Fruit fly (Drosophila melanogaster) whole organism, embryonic: ENCODE results near the gene haf.
A peak's percentile ranks its signal among the peaks of the same experiment; 100 is the strongest.

Experiments
- Atf3 ChIP-seq: fragments of 200-800 bp; sonication (Bioruptor generic); optimal IDR thresholded peaks from 3 replicates; lab custom pipeline; 2016; ENCODE audit warnings: missing biosample characterization, missing genetic modification characterization
- BtbVII ChIP-seq: fragments of 200-800 bp; sonication (Bioruptor generic); optimal IDR thresholded peaks from 3 replicates; lab custom pipeline; 2017; ENCODE audit warnings: missing biosample characterization, mild to moderate bottlenecking, missing genetic modification characterization
- CG10366 ChIP-seq: fragments of 200-800 bp; sonication (Bioruptor generic); IDR thresholded peaks from 2 replicates; pipeline ENCODE4 v1.3.6; 2022; ENCODE audit warnings: missing biosample characterization, missing genetic modification characterization
- CG11093 ChIP-seq: fragments of 200-800 bp; sonication (Bioruptor generic); IDR thresholded peaks from 3 replicates; pipeline ENCODE4 v1.3.6; 2022; ENCODE audit warnings: missing biosample characterization, missing genetic modification characterization
- CG11398 ChIP-seq: fragments of 200-800 bp; sonication (Bioruptor generic); optimal IDR thresholded peaks from 2 replicates; lab custom pipeline; 2016; ENCODE audit warnings: missing biosample characterization, missing genetic modification characterization
- CG11456 ChIP-seq: fragments of 200-800 bp; sonication (Bioruptor generic); IDR thresholded peaks from 3 replicates; pipeline ENCODE4 v1.3.6; 2022; ENCODE audit warnings: missing biosample characterization, missing genetic modification characterization
- CG13624 ChIP-seq: fragments of 200-800 bp; sonication (Bioruptor generic); optimal IDR thresholded peaks from 2 replicates; lab custom pipeline; 2016; ENCODE audit warnings: missing biosample characterization, missing genetic modification characterization
- CG1602 ChIP-seq: fragments of 200-800 bp; sonication (Bioruptor generic); optimal IDR thresholded peaks from 3 replicates; lab custom pipeline; 2016; ENCODE audit warnings: missing biosample characterization, missing genetic modification characterization
- CG16779 ChIP-seq: fragments of 200-800 bp; sonication (Bioruptor generic); IDR thresholded peaks from 2 replicates; pipeline ENCODE4 v1.3.6; 2022; ENCODE audit warnings: missing biosample characterization, missing genetic modification characterization
- CG1832 ChIP-seq: fragments of 200-800 bp; sonication (Bioruptor generic); optimal IDR thresholded peaks from 2 replicates; lab custom pipeline; 2017; ENCODE audit warnings: missing biosample characterization, mild to moderate bottlenecking, missing genetic modification characterization, inconsistent platforms
- CG32767 ChIP-seq: fragments of 200-800 bp; sonication (Bioruptor generic); IDR thresholded peaks from 2 replicates; pipeline ENCODE4 v1.3.6; 2022; ENCODE audit warnings: missing biosample characterization, missing genetic modification characterization
- CG34224 ChIP-seq: fragments of 200-800 bp; sonication (Bioruptor generic); IDR thresholded peaks from 3 replicates; pipeline ENCODE4 v1.3.6; 2022; ENCODE audit warnings: missing biosample characterization, missing genetic modification characterization; ENCODE audit not compliant: partially characterized antibody
- CG34376 ChIP-seq: fragments of 200-800 bp; sonication (Bioruptor generic); optimal IDR thresholded peaks from 2 replicates; lab custom pipeline; 2018; ENCODE audit warnings: missing biosample characterization, mild to moderate bottlenecking, missing genetic modification characterization
- CTCF ChIP-seq: fragments of 200-800 bp; sonication (Bioruptor generic); optimal IDR thresholded peaks from 2 replicates; lab custom pipeline; 2017; ENCODE audit warnings: missing biosample characterization, mild to moderate bottlenecking, missing genetic modification characterization, moderate library complexity
- Dbx ChIP-seq: fragments of 200-800 bp; sonication (Bioruptor generic); IDR thresholded peaks from 3 replicates; pipeline ENCODE4 v1.3.6; 2022; ENCODE audit warnings: missing biosample characterization, missing genetic modification characterization
- ERR ChIP-seq: fragments of 200-800 bp; sonication (Bioruptor generic); optimal IDR thresholded peaks from 2 replicates; lab custom pipeline; 2016; ENCODE audit warnings: missing biosample characterization, missing genetic modification characterization
- Eip74EF ChIP-seq, 2 experiments: fragments of 200-800 bp in 1 of 2; fragments of >200 bp in 1 of 2; sonication (Bioruptor generic) in 1 of 2; optimal IDR thresholded peaks; 2 replicates each; lab custom pipeline; 2017 to 2019; ENCODE audit warnings: missing biosample characterization in 2 of 2, missing genetic modification characterization in 2 of 2, mild to moderate bottlenecking in 1 of 2, moderate library complexity in 1 of 2
- Fer2 ChIP-seq: fragments of 200-800 bp; sonication (Bioruptor generic); optimal IDR thresholded peaks from 2 replicates; lab custom pipeline; 2018; ENCODE audit warnings: missing biosample characterization, mild to moderate bottlenecking, missing genetic modification characterization, moderate library complexity
- HHEX ChIP-seq: fragments of 200-800 bp; sonication (Bioruptor generic); optimal IDR thresholded peaks from 3 replicates; lab custom pipeline; 2017; ENCODE audit warnings: missing biosample characterization, mild to moderate bottlenecking, missing genetic modification characterization, missing genetic modification reagents
- HmgD ChIP-seq: fragments of 200-800 bp; sonication (Bioruptor generic); optimal IDR thresholded peaks from 3 replicates; lab custom pipeline; 2016; ENCODE audit warnings: missing biosample characterization, missing genetic modification characterization
- HmgZ ChIP-seq: fragments of 200-800 bp; sonication (Bioruptor generic); optimal IDR thresholded peaks from 2 replicates; lab custom pipeline; 2018; ENCODE audit warnings: missing biosample characterization, mild to moderate bottlenecking, missing genetic modification characterization
- Hmx ChIP-seq: fragments of 200-800 bp; sonication (Bioruptor generic); optimal IDR thresholded peaks from 2 replicates; lab custom pipeline; 2016; ENCODE audit warnings: missing biosample characterization, missing genetic modification characterization
- Jarid2 ChIP-seq: fragments of 200-800 bp; sonication (Bioruptor generic); optimal IDR thresholded peaks from 3 replicates; lab custom pipeline; 2017; ENCODE audit warnings: mild to moderate bottlenecking, missing biosample characterization, missing genetic modification reagents, missing genetic modification characterization
- Meics ChIP-seq: fragments of 200-800 bp; sonication (Bioruptor generic); optimal IDR thresholded peaks from 2 replicates; lab custom pipeline; 2017; ENCODE audit warnings: missing biosample characterization, mild to moderate bottlenecking, missing genetic modification characterization
- Nf-YA ChIP-seq: fragments of 200-800 bp; sonication (Bioruptor generic); IDR thresholded peaks from 2 replicates; pipeline ENCODE4 v1.3.6; 2022; ENCODE audit warnings: missing biosample characterization, missing genetic modification characterization
- Nf-YC ChIP-seq: fragments of 200-800 bp; optimal IDR thresholded peaks from 3 replicates; lab custom pipeline; 2019; ENCODE audit warnings: missing biosample characterization, mild to moderate bottlenecking, missing genetic modification characterization, moderate library complexity
- Rfx ChIP-seq: fragments of 200-800 bp; sonication (Bioruptor generic); IDR thresholded peaks from 2 replicates; pipeline ENCODE4 v1.3.6; 2022; ENCODE audit warnings: missing biosample characterization, missing genetic modification characterization
- ap ChIP-seq: fragments of 200-800 bp; sonication (Bioruptor generic); IDR thresholded peaks from 2 replicates; pipeline ENCODE4 v1.3.6; 2022; ENCODE audit warnings: missing biosample characterization, missing genetic modification characterization
- bab2 ChIP-seq: fragments of 200-800 bp; sonication (Bioruptor generic); optimal IDR thresholded peaks from 2 replicates; lab custom pipeline; 2016; ENCODE audit warnings: missing biosample characterization, missing genetic modification characterization
- dimm ChIP-seq: fragments of 200-800 bp; sonication (Bioruptor generic); IDR thresholded peaks from 2 replicates; pipeline ENCODE4 v1.3.6; 2022; ENCODE audit warnings: missing biosample characterization, missing genetic modification characterization
- emc ChIP-seq: fragments of 200-800 bp; sonication (Bioruptor generic); optimal IDR thresholded peaks from 2 replicates; lab custom pipeline; 2016; ENCODE audit warnings: missing biosample characterization, missing genetic modification characterization
- en ChIP-seq: fragments of 200-800 bp; sonication (Bioruptor generic); optimal IDR thresholded peaks from 2 replicates; lab custom pipeline; 2016; ENCODE audit warnings: missing biosample characterization, missing genetic modification characterization
- gro ChIP-seq: fragments of 200-800 bp; sonication (Bioruptor generic); optimal IDR thresholded peaks from 2 replicates; lab custom pipeline; 2016; ENCODE audit warnings: missing biosample characterization, missing genetic modification characterization
- jigr1 ChIP-seq: fragments of 200-800 bp; sonication (Bioruptor generic); IDR thresholded peaks from 3 replicates; pipeline ENCODE4 v1.3.6; 2022; ENCODE audit warnings: missing biosample characterization, missing genetic modification characterization
- kay ChIP-seq: fragments of 200-800 bp; sonication (Bioruptor generic); optimal IDR thresholded peaks from 2 replicates; lab custom pipeline; 2016; ENCODE audit warnings: missing biosample characterization, missing genetic modification characterization
- lab ChIP-seq: fragments of 200-800 bp; sonication (Bioruptor generic); optimal IDR thresholded peaks from 3 replicates; lab custom pipeline; 2017; ENCODE audit warnings: missing biosample characterization, missing genetic modification characterization, mild to moderate bottlenecking, moderate library complexity, missing genetic modification reagents
- mirr ChIP-seq: fragments of 200-800 bp; sonication (Bioruptor generic); optimal IDR thresholded peaks from 3 replicates; lab custom pipeline; 2018; ENCODE audit warnings: missing biosample characterization, mild to moderate bottlenecking, missing genetic modification characterization
- nom ChIP-seq: fragments of 200-800 bp; sonication (Bioruptor generic); optimal IDR thresholded peaks from 2 replicates; lab custom pipeline; 2017; ENCODE audit warnings: missing biosample characterization, missing genetic modification characterization, mild to moderate bottlenecking, moderate library complexity, missing genetic modification reagents
- oc ChIP-seq: fragments of 200-800 bp; sonication (Bioruptor generic); optimal IDR thresholded peaks from 2 replicates; lab custom pipeline; 2018; ENCODE audit warnings: missing biosample characterization, mild to moderate bottlenecking, missing genetic modification characterization, moderate library complexity
- peb ChIP-seq: fragments of 200-800 bp; sonication (Bioruptor generic); IDR thresholded peaks from 2 replicates; pipeline ENCODE4 v1.3.6; 2022; ENCODE audit warnings: missing biosample characterization, missing genetic modification characterization
- pfk ChIP-seq: fragments of 200-800 bp; sonication (Bioruptor generic); optimal IDR thresholded peaks from 2 replicates; lab custom pipeline; 2018; ENCODE audit warnings: missing biosample characterization, mild to moderate bottlenecking, missing genetic modification characterization, moderate library complexity
- pros ChIP-seq: fragments of 200-800 bp; sonication (Bioruptor generic); optimal IDR thresholded peaks from 3 replicates; lab custom pipeline; 2019; ENCODE audit warnings: missing biosample characterization, mild to moderate bottlenecking, missing genetic modification characterization, moderate library complexity
- repo ChIP-seq: fragments of 200-800 bp; sonication (Bioruptor generic); optimal IDR thresholded peaks from 2 replicates; lab custom pipeline; 2016; ENCODE audit warnings: missing biosample characterization, missing genetic modification characterization
- rib ChIP-seq: fragments of 200-800 bp; sonication (Bioruptor generic); IDR thresholded peaks from 2 replicates; pipeline ENCODE4 v1.3.6; 2022; ENCODE audit warnings: missing biosample characterization, missing genetic modification characterization
- ro ChIP-seq: fragments of 200-800 bp; sonication (Bioruptor generic); IDR thresholded peaks from 2 replicates; pipeline ENCODE4 v1.3.6; 2022; ENCODE audit warnings: missing biosample characterization, missing genetic modification characterization
- seq ChIP-seq: fragments of 200-800 bp; sonication (Bioruptor generic); IDR thresholded peaks from 2 replicates; pipeline ENCODE4 v1.3.6; 2022; ENCODE audit warnings: missing biosample characterization, missing genetic modification characterization
- slbo ChIP-seq: fragments of 200-800 bp; sonication (Bioruptor generic); IDR thresholded peaks from 2 replicates; pipeline ENCODE4 v1.3.6; 2022; ENCODE audit warnings: missing biosample characterization, missing genetic modification characterization
- so ChIP-seq: fragments of 200-800 bp; sonication (Bioruptor generic); IDR thresholded peaks from 3 replicates; pipeline ENCODE4 v1.3.6; 2022; ENCODE audit warnings: missing biosample characterization, missing genetic modification characterization
- sob ChIP-seq: fragments of 200-800 bp; sonication (Bioruptor generic); IDR thresholded peaks from 2 replicates; pipeline ENCODE4 v1.3.6; 2022; ENCODE audit warnings: missing biosample characterization, missing genetic modification characterization
- usp ChIP-seq: fragments of >200 bp; optimal IDR thresholded peaks from 2 replicates; lab custom pipeline; 2017; ENCODE audit warnings: missing biosample characterization, missing genetic modification characterization
- vvl ChIP-seq: fragments of 200-800 bp; sonication (Bioruptor generic); IDR thresholded peaks from 2 replicates; pipeline ENCODE4 v1.3.6; 2022; ENCODE audit warnings: missing biosample characterization, missing genetic modification characterization
- zfh2 ChIP-seq: fragments of 200-800 bp; sonication (Bioruptor generic); optimal IDR thresholded peaks from 2 replicates; lab custom pipeline; 2016; ENCODE audit warnings: missing biosample characterization, missing genetic modification characterization

Gene haf

DNA sequence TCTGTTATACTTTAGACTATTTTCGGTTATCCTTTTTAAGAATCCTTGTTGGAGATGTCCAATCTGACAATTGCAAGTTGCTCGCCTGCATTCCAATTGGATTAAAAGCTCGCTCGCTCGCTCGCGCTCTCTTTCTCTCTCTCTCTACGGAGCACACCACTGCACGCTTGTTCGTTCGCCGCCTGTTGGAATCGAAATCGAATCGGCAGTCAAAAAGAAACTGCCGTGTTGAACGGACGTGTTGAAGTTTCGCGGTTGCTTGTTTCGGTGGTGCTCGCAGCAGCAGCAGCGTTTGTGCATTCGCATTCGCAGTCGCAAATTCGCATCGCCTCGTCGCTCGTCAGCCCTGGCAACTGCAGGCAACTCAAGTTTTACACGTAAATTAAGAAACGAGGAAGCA lies 96.1 kb downstream of the haf start, which contains the start of gene chinmo (continued):
- TF ChIP-seq CG11093 (GFP tag; lab: Robert Waterston, UW): 0 out of 3 replicates have a peak, but pooled peaks have one; percentile 33
- peak; percentile 68; the same call in 1 of the 2 replicates for TF ChIP-seq rib (GFP tag; lab: Robert Waterston, UW)
- peak; percentile 30; the same call in 1 of the 2 replicates for TF ChIP-seq ap (GFP tag; lab: Robert Waterston, UW)
- TF ChIP-seq CG13624 (GFP tag; lab: Kevin White, UChicago): peak; percentile 22
- peak; percentile 2 for TF ChIP-seq CG1832
- peak; percentile 95 for TF ChIP-seq Jarid2 (GFP tag; lab: Kevin White, UChicago)
- TF ChIP-seq Meics (GFP tag; lab: Kevin White, UChicago): peak; percentile 30
- TF ChIP-seq Hmx (GFP tag; lab: Kevin White, UChicago): no peak
- TF ChIP-seq BtbVII (GFP tag; lab: Kevin White, UChicago): peak; percentile 38
- peak; percentile 59; the same call in 1 of the 3 replicates for TF ChIP-seq Dbx
- no peak for TF ChIP-seq pfk
- no peak for TF ChIP-seq CG11398
- no peak for TF ChIP-seq Fer2 (tag; lab: Kevin White, UChicago)
- no peak for TF ChIP-seq repo
- TF ChIP-seq sob (GFP tag; lab: Robert Waterston, UW): 0 out of 2 replicates have a peak, but pooled peaks have one; percentile 39
- no peak for TF ChIP-seq kay (GFP tag; lab: Kevin White, UChicago)
- no peak for TF ChIP-seq jigr1 (GFP tag; lab: Robert Waterston, UW)
- TF ChIP-seq dimm (GFP tag; lab: Robert Waterston, UW): no peak
- TF ChIP-seq CG16779 (GFP tag; lab: Robert Waterston, UW): peak; percentile 68
- peak; percentile 26; the same call in 1 of the 2 replicates for TF ChIP-seq slbo
- peak; percentile 65 for TF ChIP-seq vvl (GFP tag; lab: Robert Waterston, UW)
- TF ChIP-seq CG32767 (GFP tag; lab: Robert Waterston, UW): peak; percentile 43; the same call in 1 of the 2 replicates
- 0 out of 3 replicates have a peak, but pooled peaks have one; percentile 19 for TF ChIP-seq CG34224 (GFP tag; lab: Robert Waterston, UW)
- TF ChIP-seq HmgD (GFP tag; lab: Kevin White, UChicago): peak; percentile 28
- peak; percentile 40; the same call in 1 of the 2 replicates for TF ChIP-seq Rfx (GFP tag; lab: Robert Waterston, UW)
- TF ChIP-seq CG34376 (GFP tag; lab: Kevin White, UChicago): peak; percentile 24
- peak; percentile 50 for TF ChIP-seq lab (GFP tag; lab: Kevin White, UChicago)
- 0 out of 2 replicates have a peak, but pooled peaks have one; percentile 11 for TF ChIP-seq CG10366 (GFP tag; lab: Robert Waterston, UW)
- no peak for TF ChIP-seq usp (GFP tag; lab: Kevin White, UChicago)
- TF ChIP-seq Atf3 (GFP tag; lab: Kevin White, UChicago): no peak
- TF ChIP-seq seq (GFP tag; lab: Robert Waterston, UW): peak; percentile 17; the same call in 1 of the 2 replicates
- TF ChIP-seq CG11456 (GFP tag; lab: Robert Waterston, UW): peak; percentile 62; the same call in 2 of the 3 replicates
- peak; percentile 44 for TF ChIP-seq Nf-YC (tag; lab: Kevin White, UChicago)
- TF ChIP-seq HmgZ (tag; lab: Kevin White, UChicago): peak; percentile 9
- peak; percentile 20 for TF ChIP-seq pros
- TF ChIP-seq oc (tag; lab: Kevin White, UChicago): peak; percentile 77
- no peak for TF ChIP-seq ro (GFP tag; lab: Robert Waterston, UW)
- 0 out of 3 replicates have a peak, but pooled peaks have one; percentile 21 for TF ChIP-seq so (GFP tag; lab: Robert Waterston, UW)
- TF ChIP-seq peb (GFP tag; lab: Robert Waterston, UW): no peak
- peak in 1 of 2 experiments; percentile 25 for TF ChIP-seq Eip74EF (GFP tag; optimal IDR thresholded peaks at IDR 0.05; lab: Kevin White, UChicago)
- 0 out of 2 replicates have a peak, but pooled peaks have one; percentile 22 for TF ChIP-seq Nf-YA (GFP tag; lab: Robert Waterston, UW)
- peak; percentile 21 for TF ChIP-seq CTCF (GFP tag; lab: Kevin White, UChicago)
- no peak for TF ChIP-seq emc (GFP tag; lab: Kevin White, UChicago)
- peak; percentile 22 for TF ChIP-seq gro (GFP tag; lab: Kevin White, UChicago)
- TF ChIP-seq en (GFP tag; lab: Kevin White, UChicago): no peak
- TF ChIP-seq nom (GFP tag; lab: Kevin White, UChicago): peak; percentile 55
- TF ChIP-seq zfh2 (GFP tag; lab: Kevin White, UChicago): no peak
- peak; percentile 21 for TF ChIP-seq mirr (GFP tag; lab: Kevin White, UChicago)
- no peak for TF ChIP-seq bab2 (GFP tag; lab: Kevin White, UChicago)
- no peak for TF ChIP-seq ERR (GFP tag; lab: Kevin White, UChicago)
- no peak for TF ChIP-seq CG1602
- no peak for TF ChIP-seq HHEX (GFP tag; lab: Kevin White, UChicago)
